Worm (Caenorhabditis elegans): Measurements from ENCODE around the gene best-22.

Gene best-22

DNA sequence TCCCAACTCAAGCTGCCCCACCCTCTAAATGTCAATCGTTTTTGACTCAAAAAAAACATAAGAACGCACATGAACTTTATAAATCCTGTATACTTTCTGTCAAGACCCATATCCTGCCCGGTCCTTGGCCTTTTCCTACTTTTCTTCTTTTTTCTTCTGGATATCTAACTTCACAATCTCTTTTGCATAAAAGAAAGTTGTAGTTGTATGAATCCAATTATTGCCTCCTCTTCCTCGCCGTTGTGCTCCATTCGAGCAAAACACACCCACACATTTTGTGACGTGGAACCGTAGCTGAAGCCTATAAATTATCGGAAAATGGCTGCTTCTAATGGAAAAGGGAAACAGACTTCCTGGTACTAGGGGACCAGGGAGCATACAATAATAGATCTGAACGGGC is 496 bp downstream of the best-22 start:
- TF ChIP-seq tra-4 (tag; optimal IDR thresholded peaks at IDR 0.05) (no peak), tbx-37 (GFP tag; conservative IDR thresholded peaks at IDR 0.05) (no peak), flt-1 (GFP tag; IDR thresholded peaks at IDR 0.05) (no peak), ama-1 (optimal IDR thresholded peaks at IDR 0.05) (no peak), B0310.2 (tag; optimal IDR thresholded peaks at IDR 0.05) (no peak)

DNA sequence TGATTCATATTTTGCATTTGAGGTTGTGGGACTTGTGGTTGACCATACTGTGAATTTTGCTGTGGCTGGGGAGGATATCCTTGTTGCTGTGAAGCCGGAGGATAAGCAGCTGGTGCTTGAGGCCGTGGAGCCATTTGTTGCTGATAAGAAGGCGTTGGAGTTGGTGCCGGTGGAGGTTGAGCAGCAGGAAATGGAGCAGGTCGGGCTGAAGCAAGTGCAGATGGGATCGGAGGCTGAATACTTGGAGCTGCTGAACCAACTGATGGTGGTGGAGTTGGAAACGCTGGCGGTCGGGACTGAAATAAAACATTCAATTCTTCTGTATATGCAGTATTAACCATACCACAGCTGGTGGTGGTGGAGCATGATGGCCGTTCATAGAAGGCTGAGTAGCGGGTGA is 10.2 kb downstream of the best-22 start:
- TF ChIP-seq ets-7 (tag; optimal IDR thresholded peaks at IDR 0.05) (no peak), ama-1 (optimal IDR thresholded peaks at IDR 0.05) (no peak), pes-1 (GFP tag; IDR thresholded peaks at IDR 0.05) (no peak), tbx-37 (GFP tag; conservative IDR thresholded peaks at IDR 0.05) (no peak), scrt-1 (GFP tag; IDR thresholded peaks at IDR 0.05) (no peak), tra-4 (tag; optimal IDR thresholded peaks at IDR 0.05) (no peak), B0310.2 (tag; optimal IDR thresholded peaks at IDR 0.05) (no peak), hmbx-1 (tag; optimal IDR thresholded peaks at IDR 0.05) (no peak), hnd-1 (tag; optimal IDR thresholded peaks at IDR 0.05) (no peak), ceh-13 (GFP tag; optimal IDR thresholded peaks at IDR 0.05) (no peak), ceh-36 (tag; optimal IDR thresholded peaks at IDR 0.05) (no peak)

- TF ChIP-seq aly-1 (tag; optimal IDR thresholded peaks at IDR 0.05) (no peak), F13C5.2 (tag; optimal IDR thresholded peaks at IDR 0.05) (no peak), ceh-13 (GFP tag; optimal IDR thresholded peaks at IDR 0.05) (no peak), ets-7 (tag; optimal IDR thresholded peaks at IDR 0.05) (no peak), ama-1 (optimal IDR thresholded peaks at IDR 0.05) (no peak), B0310.2 (tag; optimal IDR thresholded peaks at IDR 0.05) (no peak), hnd-1 (tag; optimal IDR thresholded peaks at IDR 0.05) (no peak), hmbx-1 (tag; optimal IDR thresholded peaks at IDR 0.05) (no peak), flt-1 (GFP tag; IDR thresholded peaks at IDR 0.05) (no peak), pes-1 (GFP tag; IDR thresholded peaks at IDR 0.05) (no peak), tra-4 (tag; optimal IDR thresholded peaks at IDR 0.05) (no peak), tbx-11 (GFP tag; IDR thresholded peaks at IDR 0.05) (no peak)
Observed at ce11 chrIV:12360742-12361195, 11.0 kb downstream of the best-22 start, which contains the start of gene sec-24.2. TSS of gene sec-24.2 (minus strand) at chrIV:12360792.

DNA sequence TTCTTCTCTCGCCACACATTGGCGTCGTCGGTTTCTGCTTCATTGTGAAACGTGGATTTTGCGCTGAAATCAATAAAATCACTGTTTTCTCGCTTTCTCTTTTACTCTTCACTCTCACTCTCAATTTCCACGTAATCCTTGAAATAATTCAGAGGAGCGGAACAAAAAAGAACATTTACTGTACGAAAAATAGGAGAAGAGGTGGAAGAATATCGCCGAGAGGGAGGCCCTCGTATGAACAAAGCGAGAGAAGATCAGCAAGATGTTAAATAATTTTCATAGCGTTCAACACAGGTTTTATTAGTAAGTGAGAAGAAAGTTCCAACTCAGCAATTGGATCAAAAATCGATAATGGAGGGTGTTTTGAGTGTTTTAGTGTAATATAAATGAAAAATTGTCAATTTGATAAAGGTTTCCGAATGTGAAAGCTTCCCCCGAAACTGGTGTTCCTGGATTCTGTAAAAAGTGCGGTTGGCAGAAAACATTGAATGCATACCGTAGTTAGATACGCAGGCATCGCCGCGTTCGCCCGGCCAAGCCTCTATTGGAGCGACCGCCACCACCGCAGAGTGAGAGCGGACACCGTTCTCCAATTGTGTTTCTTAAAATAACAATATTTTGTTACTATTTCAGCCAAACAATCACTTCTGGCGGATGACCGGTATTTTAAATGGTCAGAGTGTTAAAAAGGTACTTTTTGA is 11.8 kb downstream of the best-22 start, which contains the start of the genes ccr-4 and ZC518.8:
Gene ccr-4 (plus strand): TSS at position 151 of the 701 bp plus-strand sequence.
Gene ZC518.8 (minus strand): TSS at position 517 of the 701 bp plus-strand sequence.
- no peak for TF ChIP-seq ama-1 (optimal IDR thresholded peaks at IDR 0.05)
- no peak for TF ChIP-seq B0310.2 (tag; optimal IDR thresholded peaks at IDR 0.05)
- no peak for TF ChIP-seq flt-1 (GFP tag; IDR thresholded peaks at IDR 0.05)
- no peak for TF ChIP-seq aly-1 (tag; optimal IDR thresholded peaks at IDR 0.05)
- TF ChIP-seq hmbx-1 (tag; optimal IDR thresholded peaks at IDR 0.05) = no peak
- TF ChIP-seq ceh-36 (tag; optimal IDR thresholded peaks at IDR 0.05) = no peak
- no peak for TF ChIP-seq scrt-1 (GFP tag; IDR thresholded peaks at IDR 0.05)
- no peak for TF ChIP-seq pes-1 (GFP tag; IDR thresholded peaks at IDR 0.05)
- TF ChIP-seq hnd-1 (tag; optimal IDR thresholded peaks at IDR 0.05) = no peak
- no peak for TF ChIP-seq ets-7 (tag; optimal IDR thresholded peaks at IDR 0.05)
- TF ChIP-seq sea-1 (GFP tag; conservative IDR thresholded peaks at IDR 0.05) = no peak
- TF ChIP-seq ceh-13 (GFP tag; optimal IDR thresholded peaks at IDR 0.05) = no peak
- no peak for TF ChIP-seq tra-4 (tag; optimal IDR thresholded peaks at IDR 0.05)
- TF ChIP-seq F13C5.2 (tag; optimal IDR thresholded peaks at IDR 0.05) = no peak
- TF ChIP-seq hmg-4 (GFP tag; optimal IDR thresholded peaks at IDR 0.05) = no peak
- TF ChIP-seq tbx-11 (GFP tag; IDR thresholded peaks at IDR 0.05) = no peak
- no peak for TF ChIP-seq tbx-37 (GFP tag; conservative IDR thresholded peaks at IDR 0.05)

ce11 chrIV:12364964-12365363 is 15.2 kb downstream of the best-22 start:
- TF ChIP-seq sea-1 (GFP tag; conservative IDR thresholded peaks at IDR 0.05) = 0 out of 2 replicates have a peak, but pooled peaks have one; percentile 14
- TF ChIP-seq pes-1 (GFP tag; IDR thresholded peaks at IDR 0.05) = no peak

DNA sequence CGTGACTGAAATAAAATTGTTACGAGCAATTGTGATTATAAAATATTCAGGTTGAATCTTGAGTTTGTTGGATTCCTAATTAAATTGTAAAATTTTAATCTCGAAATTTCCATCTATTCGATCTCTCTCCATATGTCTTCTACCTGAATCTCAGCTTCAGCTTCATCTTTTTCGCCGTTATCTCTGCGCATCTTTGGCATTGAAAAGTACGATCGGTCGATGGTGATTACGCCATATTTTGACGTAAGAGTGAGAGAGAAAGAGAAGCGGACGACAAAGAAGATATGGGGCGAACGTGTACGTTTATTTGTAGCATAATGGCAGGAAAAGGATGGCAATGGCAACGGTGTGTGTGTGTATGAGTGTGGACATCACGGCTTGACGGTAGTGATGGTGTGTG is 16.8 kb downstream of the best-22 start:
- TF ChIP-seq ets-7 (tag; optimal IDR thresholded peaks at IDR 0.05) (no peak), hnd-1 (tag; optimal IDR thresholded peaks at IDR 0.05) (no peak), hmg-4 (GFP tag; optimal IDR thresholded peaks at IDR 0.05) (no peak), ama-1 (optimal IDR thresholded peaks at IDR 0.05) (no peak), hmbx-1 (tag; optimal IDR thresholded peaks at IDR 0.05) (no peak), tra-4 (tag; optimal IDR thresholded peaks at IDR 0.05) (no peak), pes-1 (GFP tag; IDR thresholded peaks at IDR 0.05) (no peak), B0310.2 (tag; optimal IDR thresholded peaks at IDR 0.05) (no peak), flt-1 (GFP tag; IDR thresholded peaks at IDR 0.05) (no peak), aly-1 (tag; optimal IDR thresholded peaks at IDR 0.05) (no peak), ceh-36 (tag; optimal IDR thresholded peaks at IDR 0.05) (no peak), scrt-1 (GFP tag; IDR thresholded peaks at IDR 0.05) (no peak), tbx-11 (GFP tag; IDR thresholded peaks at IDR 0.05) (no peak), tbx-37 (GFP tag; conservative IDR thresholded peaks at IDR 0.05) (no peak), F13C5.2 (tag; optimal IDR thresholded peaks at IDR 0.05) (no peak), sea-1 (GFP tag; conservative IDR thresholded peaks at IDR 0.05) (no peak), ceh-13 (GFP tag; optimal IDR thresholded peaks at IDR 0.05) (no peak)

- no peak for TF ChIP-seq tra-4 (tag; optimal IDR thresholded peaks at IDR 0.05)
- no peak for TF ChIP-seq ama-1 (optimal IDR thresholded peaks at IDR 0.05)
- no peak for TF ChIP-seq sea-1 (GFP tag; conservative IDR thresholded peaks at IDR 0.05)
- no peak for TF ChIP-seq flt-1 (GFP tag; IDR thresholded peaks at IDR 0.05)
- TF ChIP-seq scrt-1 (GFP tag; IDR thresholded peaks at IDR 0.05) = no peak
- no peak for TF ChIP-seq tbx-37 (GFP tag; conservative IDR thresholded peaks at IDR 0.05)
- no peak for TF ChIP-seq tbx-11 (GFP tag; IDR thresholded peaks at IDR 0.05)
- no peak for TF ChIP-seq ceh-36 (tag; optimal IDR thresholded peaks at IDR 0.05)
- TF ChIP-seq ceh-13 (GFP tag; optimal IDR thresholded peaks at IDR 0.05) = no peak
- TF ChIP-seq ets-7 (tag; optimal IDR thresholded peaks at IDR 0.05) = no peak
- no peak for TF ChIP-seq hmg-4 (GFP tag; optimal IDR thresholded peaks at IDR 0.05)
- TF ChIP-seq hmbx-1 (tag; optimal IDR thresholded peaks at IDR 0.05) = no peak
- TF ChIP-seq F13C5.2 (tag; optimal IDR thresholded peaks at IDR 0.05) = no peak
- TF ChIP-seq aly-1 (tag; optimal IDR thresholded peaks at IDR 0.05) = no peak
- TF ChIP-seq B0310.2 (tag; optimal IDR thresholded peaks at IDR 0.05) = no peak
- TF ChIP-seq pes-1 (GFP tag; IDR thresholded peaks at IDR 0.05) = no peak
- TF ChIP-seq hnd-1 (tag; optimal IDR thresholded peaks at IDR 0.05) = no peak
Observed at ce11 chrIV:12371340-12371739, 21.6 kb downstream of the best-22 start.
